Worm (Caenorhabditis elegans): Measurements from ENCODE around the gene twk-48.

ce11 chrIII:9886323-9886722, 25.8 kb downstream of the twk-48 start:
- TF ChIP-seq nhr-237 (tag; optimal IDR thresholded peaks at IDR 0.05): no peak
- TF ChIP-seq bed-3 (GFP tag; optimal IDR thresholded peaks at IDR 0.05): no peak
